Fruit fly (Drosophila melanogaster): ENCODE data around the gene CG13364.

DNA sequence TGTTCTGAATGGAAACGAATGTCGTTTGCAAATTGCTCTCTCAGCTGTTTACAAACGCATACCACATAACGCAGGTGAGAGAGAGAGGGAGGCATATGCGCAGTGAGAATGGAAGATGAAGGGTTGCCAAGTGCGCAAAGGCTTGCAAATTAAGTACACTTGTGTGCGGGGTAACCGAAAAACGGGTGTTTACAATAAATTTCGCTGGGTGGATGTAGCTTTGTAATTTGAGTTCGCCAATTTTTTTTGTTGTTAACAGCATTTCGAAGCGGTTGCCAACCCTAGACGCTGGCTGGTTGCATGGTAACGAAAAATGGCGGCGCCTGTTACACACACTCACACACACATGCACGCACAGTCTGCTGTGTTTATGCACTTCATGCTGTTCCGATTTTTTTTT is 29.9 kb upstream of the CG13364 start:
- TF ChIP-seq ttk (optimal IDR thresholded peaks at IDR 0.05) (no peak), psq (optimal IDR thresholded peaks at IDR 0.05) (no peak), Sin3A (optimal IDR thresholded peaks at IDR 0.05) (no peak), insv (optimal IDR thresholded peaks at IDR 0.05) (no peak), h (optimal IDR thresholded peaks at IDR 0.05) (no peak), Myc (optimal IDR thresholded peaks at IDR 0.05) (no peak)
